Worm (Caenorhabditis elegans): ENCODE results near the gene clc-6.

The clc-6 gene

ce11 chrV:11196109-11196508 is at the start of gene clc-6:
Gene clc-6, minus strand, starts transcription at chrV:11196209.
- TF ChIP-seq nfya-1 (tag; optimal IDR thresholded peaks at IDR 0.05), result no peak
- no peak for TF ChIP-seq ceh-24 (tag; optimal IDR thresholded peaks at IDR 0.05)
- TF ChIP-seq ceh-34 (tag; optimal IDR thresholded peaks at IDR 0.05), result no peak
- no peak for TF ChIP-seq hlh-6 (tag; optimal IDR thresholded peaks at IDR 0.05)
- no peak for TF ChIP-seq zip-5 (tag; optimal IDR thresholded peaks at IDR 0.05)
- TF ChIP-seq hlh-8 (tag; optimal IDR thresholded peaks at IDR 0.05), result no peak
- no peak for TF ChIP-seq che-1 (tag; optimal IDR thresholded peaks at IDR 0.05)
- no peak for TF ChIP-seq unc-55 (GFP tag; optimal IDR thresholded peaks at IDR 0.05)
- no peak for TF ChIP-seq lim-6 (tag; optimal IDR thresholded peaks at IDR 0.05)
- no peak for TF ChIP-seq pros-1 (tag; optimal IDR thresholded peaks at IDR 0.05)
- no peak for TF ChIP-seq eyg-1 (tag; optimal IDR thresholded peaks at IDR 0.05)
- TF ChIP-seq tbx-2 (tag; optimal IDR thresholded peaks at IDR 0.05), result no peak
- no peak for TF ChIP-seq pat-9 (tag; optimal IDR thresholded peaks at IDR 0.05)

- TF ChIP-seq gmeb-2 (tag; optimal IDR thresholded peaks at IDR 0.05), result no peak
- no peak for TF ChIP-seq pros-1 (tag; optimal IDR thresholded peaks at IDR 0.05)
- no peak for TF ChIP-seq rnt-1 (tag; optimal IDR thresholded peaks at IDR 0.05)
- no peak for TF ChIP-seq dve-1 (tag; optimal IDR thresholded peaks at IDR 0.05)
- no peak for TF ChIP-seq ceh-24 (tag; optimal IDR thresholded peaks at IDR 0.05)
- TF ChIP-seq odd-2 (tag; optimal IDR thresholded peaks at IDR 0.05), result no peak
- TF ChIP-seq pqm-1 (tag; optimal IDR thresholded peaks at IDR 0.05), result no peak
- TF ChIP-seq K09A11.1 (tag; optimal IDR thresholded peaks at IDR 0.05; ENCODE audit: insufficient read depth), result no peak
- no peak for TF ChIP-seq ceh-18 (tag; optimal IDR thresholded peaks at IDR 0.05)
- no peak for TF ChIP-seq C08G9.2 (tag; optimal IDR thresholded peaks at IDR 0.05)
- TF ChIP-seq zip-5 (tag; optimal IDR thresholded peaks at IDR 0.05), result no peak
- TF ChIP-seq hlh-13 (GFP tag; optimal IDR thresholded peaks at IDR 0.05), result no peak
- no peak for TF ChIP-seq pax-1 (tag; optimal IDR thresholded peaks at IDR 0.05)
- no peak for TF ChIP-seq ceh-2 (tag; optimal IDR thresholded peaks at IDR 0.05)
- no peak for TF ChIP-seq hlh-30 (tag; optimal IDR thresholded peaks at IDR 0.05; ENCODE audit: insufficient read depth)
- no peak for TF ChIP-seq lim-6 (tag; optimal IDR thresholded peaks at IDR 0.05)
- TF ChIP-seq ceh-30 (tag; optimal IDR thresholded peaks at IDR 0.05), result no peak
- no peak for TF ChIP-seq ztf-16 (tag; optimal IDR thresholded peaks at IDR 0.05)
Observed at ce11 chrV:11245029-11245428, 49.0 kb upstream of the clc-6 start.

ce11 chrV:11244539-11244938 is 48.5 kb upstream of the clc-6 start, which contains the start of gene mxl-1:
Gene mxl-1, plus strand, starts transcription at chrV:11244839.
- TF ChIP-seq pqm-1 (tag; optimal IDR thresholded peaks at IDR 0.05) (no peak), ceh-24 (tag; optimal IDR thresholded peaks at IDR 0.05) (no peak)

ce11 chrV:11241580-11241979 is 45.6 kb upstream of the clc-6 start, which contains the start of gene pgap-1:
Gene pgap-1, plus strand, starts transcription at chrV:11241880.
- TF ChIP-seq sdc-2 (tag; optimal IDR thresholded peaks at IDR 0.05) (no peak), sox-2 (GFP tag; IDR thresholded peaks at IDR 0.05) (no peak), K09A11.1 (tag; optimal IDR thresholded peaks at IDR 0.05; ENCODE audit: insufficient read depth) (no peak), pax-1 (tag; optimal IDR thresholded peaks at IDR 0.05) (no peak), C38D4.7 (GFP tag; optimal IDR thresholded peaks at IDR 0.05) (no peak), pag-3 (tag; optimal IDR thresholded peaks at IDR 0.05; ENCODE audit: borderline replicate concordance) (no peak), hlh-8 (tag; optimal IDR thresholded peaks at IDR 0.05) (no peak), ahr-1 (tag; optimal IDR thresholded peaks at IDR 0.05) (no peak)

ce11 chrV:11239187-11239725 is 43.2 kb upstream of the clc-6 start, which contains the start of the genes dvc-1 and ima-1:
Gene dvc-1, minus strand, starts transcription at chrV:11239331.
Gene ima-1, plus strand, starts transcription at chrV:11239675.
- TF ChIP-seq K02D7.2 (tag; optimal IDR thresholded peaks at IDR 0.05), result peak; percentile 62
- TF ChIP-seq ceh-24 (tag; optimal IDR thresholded peaks at IDR 0.05), result peak; percentile 26
- TF ChIP-seq ceh-2 (tag; optimal IDR thresholded peaks at IDR 0.05), result peak; percentile 79
- peak; percentile 59 for TF ChIP-seq che-1 (tag; optimal IDR thresholded peaks at IDR 0.05)
- TF ChIP-seq unc-3 (GFP tag; conservative IDR thresholded peaks at IDR 0.05), result peak; percentile 55; the same call in 1 of the 2 replicates
- peak; percentile 68 for TF ChIP-seq unc-3 (tag; optimal IDR thresholded peaks at IDR 0.05)
- peak; percentile 85 for TF ChIP-seq ceh-14 (tag; optimal IDR thresholded peaks at IDR 0.05)
- TF ChIP-seq elt-4 (tag; optimal IDR thresholded peaks at IDR 0.05), result no peak
- no peak for TF ChIP-seq pha-4 (tag; optimal IDR thresholded peaks at IDR 0.05)
- no peak for TF ChIP-seq ceh-9 (tag; optimal IDR thresholded peaks at IDR 0.05)
- TF ChIP-seq ceh-19 (GFP tag; optimal IDR thresholded peaks at IDR 0.05), result peak; percentile 66
- TF ChIP-seq fkh-6 (tag; optimal IDR thresholded peaks at IDR 0.05), result peak; percentile 79
- TF ChIP-seq ceh-48 (tag; optimal IDR thresholded peaks at IDR 0.05), result peak; percentile 27
- TF ChIP-seq odd-2 (tag; optimal IDR thresholded peaks at IDR 0.05), result peak; percentile 70
- TF ChIP-seq pha-2 (tag; optimal IDR thresholded peaks at IDR 0.05), result no peak
- TF ChIP-seq dve-1 (tag; optimal IDR thresholded peaks at IDR 0.05), result peak; percentile 41
- TF ChIP-seq pqm-1 (tag; optimal IDR thresholded peaks at IDR 0.05), result no peak
- TF ChIP-seq hlh-30 (tag; optimal IDR thresholded peaks at IDR 0.05; ENCODE audit: insufficient read depth), result peak; percentile 70
- no peak for TF ChIP-seq ama-1 (optimal IDR thresholded peaks at IDR 0.05)
- peak; percentile 76 for TF ChIP-seq rnt-1 (tag; optimal IDR thresholded peaks at IDR 0.05)
